Worm (Caenorhabditis elegans) whole organism, late embryonic: ENCODE measurements around the gene apc-2.

ENCODE experiments used
- C08G9.2 ChIP-seq: sonication (generic microtip); optimal IDR thresholded peaks from 2 replicates; lab custom pipeline; 2016; ENCODE audit warnings: mild to moderate bottlenecking, missing genetic modification characterization, moderate library complexity, missing compliant biosample characterization
- F13H6.1 ChIP-seq: sonication (generic microtip); optimal IDR thresholded peaks from 2 replicates; lab custom pipeline; 2016; ENCODE audit warnings: missing genetic modification characterization, missing compliant biosample characterization
- K02D7.2 ChIP-seq: sonication (generic microtip); optimal IDR thresholded peaks from 2 replicates; lab custom pipeline; 2017; ENCODE audit warnings: mild to moderate bottlenecking, missing genetic modification characterization, missing compliant biosample characterization
- K09A11.1 ChIP-seq: sonication (generic microtip); optimal IDR thresholded peaks from 2 replicates; lab custom pipeline; 2017; ENCODE audit warnings: antibody characterized with exemption, mild to moderate bottlenecking, missing genetic modification characterization, missing compliant biosample characterization; ENCODE audit not compliant: insufficient read depth
- T23F11.4 ChIP-seq: fragments of 200-800 bp; sonication (Bioruptor generic); optimal IDR thresholded peaks from 2 replicates; lab custom pipeline; 2018; ENCODE audit warnings: mild to moderate bottlenecking, missing genetic modification characterization, missing compliant biosample characterization
- Y22D7AL.16 ChIP-seq: sonication (generic microtip); optimal IDR thresholded peaks from 2 replicates; lab custom pipeline; 2016; ENCODE audit warnings: missing genetic modification characterization, missing compliant biosample characterization
- ahr-1 ChIP-seq: sonication (generic microtip); optimal IDR thresholded peaks from 2 replicates; lab custom pipeline; 2016; ENCODE audit warnings: missing genetic modification characterization, missing compliant biosample characterization
- ama-1 ChIP-seq: fragments of 150-350 bp; optimal IDR thresholded peaks from 2 replicates; lab custom pipeline; 2014
- ceh-14 ChIP-seq: sonication (generic microtip); optimal IDR thresholded peaks from 2 replicates; lab custom pipeline; 2016; ENCODE audit warnings: missing genotype, missing genetic modification characterization, missing compliant biosample characterization
- ceh-19 ChIP-seq: fragments of 200-800 bp; sonication (Bioruptor generic); optimal IDR thresholded peaks from 2 replicates; lab custom pipeline; 2018; ENCODE audit warnings: mild to moderate bottlenecking, missing genetic modification characterization, missing compliant biosample characterization
- ceh-30 ChIP-seq: fragments of 150-350 bp; optimal IDR thresholded peaks from 2 replicates; lab custom pipeline; 2014; ENCODE audit warnings: missing biosample characterization, missing genetic modification characterization
- ceh-34 ChIP-seq: sonication (generic microtip); optimal IDR thresholded peaks from 2 replicates; lab custom pipeline; 2016; ENCODE audit warnings: mild to moderate bottlenecking, missing genetic modification characterization, missing compliant biosample characterization
- ceh-45 ChIP-seq: fragments of 200-800 bp; sonication (Bioruptor generic); IDR thresholded peaks from 2 replicates; pipeline ENCODE4 v1.3.6; 2022; ENCODE audit warnings: missing genetic modification reagents, missing genetic modification characterization, missing compliant biosample characterization
- ceh-48 ChIP-seq: sonication (generic microtip); optimal IDR thresholded peaks from 2 replicates; lab custom pipeline; 2016; ENCODE audit warnings: missing genetic modification characterization, inconsistent platforms, missing compliant biosample characterization
- ceh-9 ChIP-seq: sonication (generic microtip); optimal IDR thresholded peaks from 2 replicates; lab custom pipeline; 2016; ENCODE audit warnings: mild to moderate bottlenecking, missing genetic modification characterization, inconsistent platforms, missing compliant biosample characterization
- che-1 ChIP-seq: sonication (generic microtip); optimal IDR thresholded peaks from 2 replicates; lab custom pipeline; 2016; ENCODE audit warnings: mild to moderate bottlenecking, missing genetic modification characterization, missing compliant biosample characterization
- elt-4 ChIP-seq: sonication (generic microtip); optimal IDR thresholded peaks from 2 replicates; lab custom pipeline; 2016; ENCODE audit warnings: missing genetic modification characterization, missing compliant biosample characterization
- ets-4 ChIP-seq: sonication (generic microtip); optimal IDR thresholded peaks from 2 replicates; lab custom pipeline; 2016; ENCODE audit warnings: missing genetic modification characterization, missing compliant biosample characterization
- eyg-1 ChIP-seq: sonication (generic microtip); optimal IDR thresholded peaks from 2 replicates; lab custom pipeline; 2016; ENCODE audit warnings: missing genotype, missing genetic modification characterization, missing compliant biosample characterization
- fax-1 ChIP-seq: sonication (generic microtip); optimal IDR thresholded peaks from 2 replicates; lab custom pipeline; 2016; ENCODE audit warnings: missing genotype, missing genetic modification characterization, missing compliant biosample characterization
- fkh-6 ChIP-seq: sonication (generic microtip); optimal IDR thresholded peaks from 2 replicates; lab custom pipeline; 2016; ENCODE audit warnings: missing genetic modification characterization, missing compliant biosample characterization
- gmeb-2 ChIP-seq: sonication (generic microtip); optimal IDR thresholded peaks from 2 replicates; lab custom pipeline; 2016; ENCODE audit warnings: missing genetic modification characterization, inconsistent platforms, missing compliant biosample characterization
- hlh-30 ChIP-seq: sonication (generic microtip); optimal IDR thresholded peaks from 2 replicates; lab custom pipeline; 2017; ENCODE audit warnings: antibody characterized with exemption, missing genetic modification characterization, missing compliant biosample characterization; ENCODE audit not compliant: insufficient read depth
- hlh-8 ChIP-seq: sonication (generic microtip); optimal IDR thresholded peaks from 2 replicates; lab custom pipeline; 2016; ENCODE audit warnings: missing genotype, missing genetic modification characterization, missing compliant biosample characterization
- lim-6 ChIP-seq: sonication (generic microtip); optimal IDR thresholded peaks from 2 replicates; lab custom pipeline; 2016; ENCODE audit warnings: missing genetic modification characterization, missing compliant biosample characterization
- lin-11 ChIP-seq: fragments of 200-800 bp; sonication (Bioruptor generic); optimal IDR thresholded peaks from 2 replicates; lab custom pipeline; 2018; ENCODE audit warnings: mild to moderate bottlenecking, missing genetic modification characterization, missing compliant biosample characterization
- madf-2 ChIP-seq: sonication (generic microtip); optimal IDR thresholded peaks from 2 replicates; lab custom pipeline; 2017; ENCODE audit warnings: missing genetic modification characterization, missing compliant biosample characterization
- mec-3 ChIP-seq: sonication (generic microtip); optimal IDR thresholded peaks from 2 replicates; lab custom pipeline; 2016; ENCODE audit warnings: borderline replicate concordance, missing genetic modification characterization, missing compliant biosample characterization
- nfya-1 ChIP-seq: sonication (generic microtip); optimal IDR thresholded peaks from 2 replicates; lab custom pipeline; 2017; ENCODE audit warnings: missing genetic modification characterization, mild to moderate bottlenecking, missing compliant biosample characterization, antibody characterized with exemption, moderate library complexity
- npax-4 ChIP-seq: sonication (generic microtip); optimal IDR thresholded peaks from 2 replicates; lab custom pipeline; 2016; ENCODE audit warnings: missing genetic modification characterization, missing compliant biosample characterization
- pag-3 ChIP-seq: sonication (generic microtip); optimal IDR thresholded peaks from 2 replicates; lab custom pipeline; 2016; ENCODE audit warnings: missing compliant biosample characterization, missing genetic modification characterization, borderline replicate concordance
- pat-9 ChIP-seq: fragments of 200-800 bp; sonication (Bioruptor generic); optimal IDR thresholded peaks from 2 replicates; lab custom pipeline; 2018; ENCODE audit warnings: mild to moderate bottlenecking, missing genetic modification characterization, moderate library complexity, missing compliant biosample characterization
- pha-2 ChIP-seq: sonication (generic microtip); optimal IDR thresholded peaks from 2 replicates; lab custom pipeline; 2017; ENCODE audit warnings: mild to moderate bottlenecking, missing genetic modification characterization, missing compliant biosample characterization
- pha-4 ChIP-seq: fragments of 150-350 bp; optimal IDR thresholded peaks from 2 replicates; lab custom pipeline; 2018; ENCODE audit warnings: missing biosample characterization, missing genetic modification reagents, missing genetic modification characterization
- pros-1 ChIP-seq: fragments of 150-350 bp; optimal IDR thresholded peaks from 2 replicates; lab custom pipeline; 2014; ENCODE audit warnings: missing biosample characterization, missing genetic modification reagents, missing genetic modification characterization
- rnt-1 ChIP-seq: sonication (generic microtip); optimal IDR thresholded peaks from 2 replicates; lab custom pipeline; 2016; ENCODE audit warnings: missing genetic modification characterization, missing compliant biosample characterization
- sox-2 ChIP-seq: fragments of 200-800 bp; sonication (Bioruptor generic); IDR thresholded peaks from 2 replicates; pipeline ENCODE4 v1.3.6; 2022; ENCODE audit warnings: missing genetic modification reagents, missing genetic modification characterization, missing compliant biosample characterization
- sox-4 ChIP-seq: sonication (generic microtip); optimal IDR thresholded peaks from 2 replicates; lab custom pipeline; 2017; ENCODE audit warnings: mild to moderate bottlenecking, missing genetic modification characterization, inconsistent platforms, missing compliant biosample characterization
- tbx-2 ChIP-seq: sonication (generic microtip); optimal IDR thresholded peaks from 2 replicates; lab custom pipeline; 2016; ENCODE audit warnings: missing genetic modification characterization, missing compliant biosample characterization
- tbx-7 ChIP-seq: sonication (generic microtip); optimal IDR thresholded peaks from 2 replicates; lab custom pipeline; 2016; ENCODE audit warnings: missing genotype, missing genetic modification characterization, missing compliant biosample characterization
- unc-3 ChIP-seq, 2 experiments: fragments of 200-800 bp in 1 of 2; sonication (Bioruptor generic) in 1 of 2; sonication (generic microtip) in 1 of 2; conservative IDR thresholded peaks in 1 of 2; optimal IDR thresholded peaks in 1 of 2; 2 replicates each; pipeline versions ENCODE4 v1.3.6 to Lab custom; 2016 to 2022; ENCODE audit warnings: missing compliant biosample characterization in 2 of 2, missing genetic modification characterization in 2 of 2, missing genetic modification reagents in 1 of 2
- unc-55 ChIP-seq: sonication (generic microtip); optimal IDR thresholded peaks from 2 replicates; lab custom pipeline; 2017; ENCODE audit warnings: missing biosample characterization, missing genetic modification reagents, missing genetic modification characterization
- ztf-16 ChIP-seq: sonication (generic microtip); optimal IDR thresholded peaks from 2 replicates; lab custom pipeline; 2017; ENCODE audit warnings: missing genetic modification characterization, missing compliant biosample characterization

Gene apc-2

ce11 chrIII:8115877-8116276 lies 35.4 kb downstream of the apc-2 start:
- TF ChIP-seq mec-3 (tag; lab: Kevin White, UChicago) (no peak), ceh-34 (no peak), ceh-48 (no peak), hlh-8 (tag; lab: Kevin White, UChicago) (no peak), elt-4 (tag; lab: Kevin White, UChicago) (no peak), pat-9 (tag; lab: Kevin White, UChicago) (no peak), npax-4 (tag; lab: Kevin White, UChicago) (no peak), ahr-1 (no peak), lin-11 (no peak)

DNA sequence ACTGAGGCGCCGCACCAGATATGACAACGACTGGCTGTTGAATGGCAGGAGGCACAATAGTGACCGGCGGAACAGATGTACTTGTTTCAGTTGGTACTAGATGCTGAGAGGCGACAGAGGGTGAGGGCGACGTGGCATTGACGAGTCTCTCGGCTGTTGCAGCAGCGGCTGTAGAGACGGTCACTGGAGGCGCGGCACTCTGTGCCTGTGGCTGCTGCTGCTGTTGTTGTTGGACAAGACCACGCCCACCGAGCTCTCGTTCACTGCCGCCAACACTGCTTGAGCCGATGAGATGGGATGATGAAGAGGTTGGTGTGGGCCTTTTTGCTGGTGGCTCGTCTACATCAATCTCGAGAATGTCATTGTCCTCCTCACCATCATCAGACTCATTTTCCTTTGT lies 36.7 kb downstream of the apc-2 start:
- TF ChIP-seq elt-4 (tag; lab: Kevin White, UChicago) (no peak), ceh-19 (GFP tag; lab: Kevin White, UChicago) (no peak), eyg-1 (tag; lab: Kevin White, UChicago) (no peak), unc-55 (no peak), hlh-8 (tag; lab: Kevin White, UChicago) (no peak), gmeb-2 (tag; lab: Kevin White, UChicago) (no peak), ets-4 (tag; lab: Kevin White, UChicago) (no peak), hlh-30 (tag; lab: Kevin White, UChicago) (no peak), mec-3 (tag; lab: Kevin White, UChicago) (no peak), che-1 (no peak), K02D7.2 (no peak), ztf-16 (tag; lab: Kevin White, UChicago) (no peak), F13H6.1 (tag; lab: Kevin White, UChicago) (no peak), tbx-7 (tag; lab: Kevin White, UChicago) (no peak), fkh-6 (tag; lab: Kevin White, UChicago) (no peak), madf-2 (tag; lab: Kevin White, UChicago) (no peak), lim-6 (tag; lab: Kevin White, UChicago) (no peak), Y22D7AL.16 (tag; lab: Kevin White, UChicago) (no peak), K09A11.1 (tag; lab: Kevin White, UChicago) (no peak)

ce11 chrIII:8121132-8121531 lies 40.7 kb downstream of the apc-2 start, which contains the start of gene gei-8:
Gene gei-8 (minus strand): TSS chrIII:8121232.
- TF ChIP-seq rnt-1 (tag; lab: Kevin White, UChicago): no peak
- no peak for TF ChIP-seq ama-1 (lab: Kevin White, UChicago)
- no peak for TF ChIP-seq pros-1 (tag; lab: Kevin White, UChicago)
- no peak for TF ChIP-seq unc-3 (GFP tag; conservative IDR thresholded peaks at IDR 0.05; lab: Robert Waterston, UW)
- no peak for TF ChIP-seq unc-3 (tag; optimal IDR thresholded peaks at IDR 0.05; lab: Kevin White, UChicago)
- TF ChIP-seq tbx-7 (tag; lab: Kevin White, UChicago): no peak
- TF ChIP-seq lim-6 (tag; lab: Kevin White, UChicago): no peak
- no peak for TF ChIP-seq eyg-1 (tag; lab: Kevin White, UChicago)
- no peak for TF ChIP-seq ceh-34
- no peak for TF ChIP-seq mec-3 (tag; lab: Kevin White, UChicago)
- no peak for TF ChIP-seq tbx-2 (tag; lab: Kevin White, UChicago)

- TF ChIP-seq eyg-1 (tag; lab: Kevin White, UChicago) (no peak), ahr-1 (no peak), T23F11.4 (no peak), pros-1 (tag; lab: Kevin White, UChicago) (no peak), elt-4 (tag; lab: Kevin White, UChicago) (no peak)
- TF ChIP-seq, all 69 proteins: peak for 0
Observed at ce11 chrIII:8121923-8122322, 41.5 kb downstream of the apc-2 start.

DNA sequence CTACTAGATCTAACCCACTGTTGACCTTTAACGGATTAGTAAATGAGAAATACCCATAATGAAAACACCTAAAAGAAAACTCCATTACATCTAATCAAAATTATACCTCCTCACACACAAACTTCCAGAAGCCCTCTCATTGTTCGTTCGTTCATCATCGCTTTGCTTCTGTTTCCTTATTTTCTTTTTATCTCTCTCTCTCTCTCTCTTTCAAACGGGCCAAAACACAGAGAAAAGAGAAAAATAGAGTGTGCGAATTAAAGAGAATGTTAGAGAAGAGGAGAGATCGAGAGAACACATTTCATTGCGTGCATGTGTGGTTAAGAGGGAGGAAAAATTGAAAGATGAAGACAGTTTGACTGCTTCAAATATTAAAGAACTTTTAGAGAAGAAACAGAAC lies 43.9 kb downstream of the apc-2 start:
- TF ChIP-seq rnt-1 (tag; lab: Kevin White, UChicago) (peak; percentile 17), ceh-9 (no peak), pag-3 (tag; lab: Kevin White, UChicago) (no peak), C08G9.2 (tag; lab: Kevin White, UChicago) (no peak), pha-2 (no peak), ceh-45 (GFP tag; lab: Robert Waterston, UW) (no peak), pha-4 (no peak), Y22D7AL.16 (tag; lab: Kevin White, UChicago) (no peak), nfya-1 (tag; lab: Kevin White, UChicago) (peak; percentile 71), lim-6 (tag; lab: Kevin White, UChicago) (no peak), ceh-14 (tag; lab: Kevin White, UChicago) (no peak), sox-4 (tag; lab: Kevin White, UChicago) (no peak), tbx-2 (tag; lab: Kevin White, UChicago) (peak; percentile 13), ceh-30 (tag; lab: Kevin White, UChicago) (no peak), sox-2 (GFP tag; lab: Robert Waterston, UW) (peak; percentile 7; the same call in 1 of the 2 replicates), F13H6.1 (tag; lab: Kevin White, UChicago) (no peak), fax-1 (tag; lab: Kevin White, UChicago) (no peak), ama-1 (lab: Kevin White, UChicago) (no peak), hlh-30 (tag; lab: Kevin White, UChicago) (no peak)
